Worm (Caenorhabditis elegans): ENCODE data around the gene sdz-35.

DNA sequence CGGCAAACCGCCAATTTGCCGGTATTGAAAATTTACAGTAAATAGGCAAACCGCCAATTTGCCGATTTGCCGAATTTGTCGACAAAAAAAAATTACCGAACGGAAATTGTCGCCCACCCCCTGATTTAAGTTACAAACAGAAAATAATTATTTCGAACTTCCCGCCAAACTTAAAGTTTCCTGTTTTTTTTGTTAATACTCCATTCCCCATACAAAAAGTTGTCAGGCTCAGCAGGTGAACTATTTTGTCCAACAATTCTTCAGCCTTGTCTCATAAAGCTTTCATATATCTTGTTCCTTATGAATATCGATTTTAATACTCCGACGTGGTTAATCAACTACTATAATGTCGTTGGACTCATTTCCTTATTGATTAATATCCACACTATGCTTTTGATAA, 5.2 kb downstream of the sdz-35 start, which contains the start of gene sri-50:
- TF ChIP-seq aly-1 (tag; optimal IDR thresholded peaks at IDR 0.05) (no peak), ama-1 (optimal IDR thresholded peaks at IDR 0.05) (no peak), tbx-11 (GFP tag; IDR thresholded peaks at IDR 0.05) (no peak), tbx-37 (GFP tag; conservative IDR thresholded peaks at IDR 0.05) (no peak), flt-1 (GFP tag; IDR thresholded peaks at IDR 0.05) (no peak), hmbx-1 (tag; optimal IDR thresholded peaks at IDR 0.05) (no peak), scrt-1 (GFP tag; IDR thresholded peaks at IDR 0.05) (no peak), ceh-13 (GFP tag; optimal IDR thresholded peaks at IDR 0.05) (no peak), F13C5.2 (tag; optimal IDR thresholded peaks at IDR 0.05) (no peak), ets-7 (tag; optimal IDR thresholded peaks at IDR 0.05) (no peak), ceh-36 (tag; optimal IDR thresholded peaks at IDR 0.05) (no peak), pes-1 (GFP tag; IDR thresholded peaks at IDR 0.05) (no peak)
